Fruit fly (Drosophila melanogaster) whole organism, prepupa: ENCODE measurements around the gene mwh.

Source experiments
- Blimp-1 ChIP-seq: fragments of 200-800 bp; sonication (Bioruptor generic); optimal IDR thresholded peaks from 3 replicates; lab custom pipeline; 2017; ENCODE audit warnings: missing biosample characterization, missing genetic modification characterization, mild to moderate bottlenecking, moderate library complexity, missing genetic modification reagents
- CG10669 ChIP-seq: fragments of 200-800 bp; sonication (Bioruptor generic); optimal IDR thresholded peaks from 3 replicates; lab custom pipeline; 2018; ENCODE audit warnings: missing biosample characterization, mild to moderate bottlenecking, missing genetic modification characterization, moderate library complexity
- CG11294 ChIP-seq: fragments of 200-800 bp; sonication (Bioruptor generic); IDR thresholded peaks from 2 replicates; pipeline ENCODE4 v1.3.6; 2022; ENCODE audit warnings: missing biosample characterization, missing genetic modification characterization
- CG11762 ChIP-seq: fragments of 200-800 bp; sonication (Bioruptor generic); optimal IDR thresholded peaks from 3 replicates; lab custom pipeline; 2016; ENCODE audit warnings: missing biosample characterization, missing genetic modification characterization; ENCODE audit not compliant: insufficient read depth
- CG11902 ChIP-seq: fragments of 200-800 bp; sonication (Bioruptor generic); optimal IDR thresholded peaks from 3 replicates; lab custom pipeline; 2016; ENCODE audit warnings: missing biosample characterization, missing genetic modification characterization
- CG15336 ChIP-seq: fragments of 200-800 bp; sonication (Bioruptor generic); IDR thresholded peaks from 2 replicates; pipeline ENCODE4 v1.3.6; 2022; ENCODE audit warnings: missing biosample characterization, missing genetic modification characterization
- CG16779 ChIP-seq: fragments of 200-800 bp; sonication (Bioruptor generic); optimal IDR thresholded peaks from 3 replicates; lab custom pipeline; 2017; ENCODE audit warnings: missing biosample characterization, mild to moderate bottlenecking, missing genetic modification characterization
- CG31627 ChIP-seq: fragments of 200-800 bp; sonication (Bioruptor generic); optimal IDR thresholded peaks from 3 replicates; lab custom pipeline; 2016; ENCODE audit warnings: missing biosample characterization, missing genetic modification characterization
- CG32006 ChIP-seq: fragments of 200-800 bp; sonication (Bioruptor generic); optimal IDR thresholded peaks from 3 replicates; lab custom pipeline; 2017; ENCODE audit warnings: missing biosample characterization, mild to moderate bottlenecking, missing genetic modification characterization
- CG3919 ChIP-seq: fragments of 200-800 bp; sonication (Bioruptor generic); optimal IDR thresholded peaks from 3 replicates; lab custom pipeline; 2016; ENCODE audit warnings: missing biosample characterization, missing genetic modification characterization
- CG4318 ChIP-seq: fragments of 200-800 bp; sonication (Bioruptor generic); optimal IDR thresholded peaks from 3 replicates; lab custom pipeline; 2017; ENCODE audit warnings: missing biosample characterization, mild to moderate bottlenecking, missing genetic modification characterization
- CG6163 ChIP-seq: fragments of 200-800 bp; sonication (Bioruptor generic); IDR thresholded peaks from 3 replicates; pipeline ENCODE4 v1.3.6; 2022; ENCODE audit warnings: missing biosample characterization, missing genetic modification characterization
- CG6276 ChIP-seq: fragments of 200-800 bp; sonication (Bioruptor generic); optimal IDR thresholded peaks from 2 replicates; lab custom pipeline; 2017; ENCODE audit warnings: missing biosample characterization, mild to moderate bottlenecking, missing genetic modification characterization
- CG6808 ChIP-seq: fragments of 200-800 bp; sonication (Bioruptor generic); optimal IDR thresholded peaks from 3 replicates; lab custom pipeline; 2017; ENCODE audit warnings: missing biosample characterization, missing genetic modification characterization, mild to moderate bottlenecking, moderate library complexity, missing genetic modification reagents
- CG6854 ChIP-seq: fragments of 200-800 bp; sonication (Bioruptor generic); optimal IDR thresholded peaks from 2 replicates; lab custom pipeline; 2017; ENCODE audit warnings: missing biosample characterization, mild to moderate bottlenecking, missing genetic modification characterization
- CG8319 ChIP-seq: fragments of 200-800 bp; sonication (Bioruptor generic); optimal IDR thresholded peaks from 3 replicates; lab custom pipeline; 2016; ENCODE audit warnings: missing biosample characterization, missing genetic modification characterization
- CG9139 ChIP-seq: fragments of 200-800 bp; sonication (Bioruptor generic); optimal IDR thresholded peaks from 3 replicates; lab custom pipeline; 2017; ENCODE audit warnings: missing biosample characterization, mild to moderate bottlenecking, missing genetic modification characterization
- Eip75B ChIP-seq: fragments of 200-800 bp; sonication (Bioruptor generic); optimal IDR thresholded peaks from 3 replicates; lab custom pipeline; 2016; ENCODE audit warnings: missing biosample characterization, missing genetic modification characterization
- Eip78C ChIP-seq: fragments of 200-800 bp; sonication (Bioruptor generic); peaks from one replicate; lab custom pipeline; 2016; ENCODE audit warnings: missing biosample characterization, missing genetic modification characterization
- Eip93F ChIP-seq: fragments of 200-800 bp; sonication (Bioruptor generic); optimal IDR thresholded peaks from 2 replicates; lab custom pipeline; 2016; ENCODE audit warnings: missing biosample characterization, mild to moderate bottlenecking, missing genetic modification characterization
- Ets96B ChIP-seq: fragments of 200-800 bp; optimal IDR thresholded peaks from 2 replicates; lab custom pipeline; 2019; ENCODE audit warnings: missing biosample characterization, mild to moderate bottlenecking, missing genetic modification characterization, moderate library complexity
- Gug ChIP-seq: fragments of 200-800 bp; sonication (Bioruptor generic); IDR thresholded peaks from 2 replicates; pipeline ENCODE4 v1.3.6; 2022; ENCODE audit warnings: missing biosample characterization, missing genetic modification characterization
- Hr38 ChIP-seq: sonication (Bioruptor generic); optimal IDR thresholded peaks from 2 replicates; lab custom pipeline; 2016; ENCODE audit warnings: missing biosample characterization, missing genetic modification characterization
- Hr39 ChIP-seq: fragments of 200-800 bp; sonication (Bioruptor generic); optimal IDR thresholded peaks from 2 replicates; lab custom pipeline; 2016; ENCODE audit warnings: missing biosample characterization, missing genetic modification characterization
- Hr4 ChIP-seq: fragments of 200-800 bp; sonication (Bioruptor generic); optimal IDR thresholded peaks from 3 replicates; lab custom pipeline; 2016; ENCODE audit warnings: missing biosample characterization, missing genetic modification characterization
- Lpt ChIP-seq: fragments of 200-800 bp; sonication (Bioruptor generic); optimal IDR thresholded peaks from 3 replicates; lab custom pipeline; 2016; ENCODE audit warnings: missing biosample characterization, missing genetic modification characterization
- Met ChIP-seq: fragments of 200-800 bp; sonication (Bioruptor generic); optimal IDR thresholded peaks from 3 replicates; lab custom pipeline; 2016; ENCODE audit warnings: missing biosample characterization, missing genetic modification characterization
- OdsH ChIP-seq: fragments of 200-800 bp; sonication (Bioruptor generic); optimal IDR thresholded peaks from 3 replicates; lab custom pipeline; 2016; ENCODE audit warnings: missing biosample characterization, missing genetic modification characterization
- Sox14 ChIP-seq: fragments of 200-800 bp; sonication (Bioruptor generic); optimal IDR thresholded peaks from 3 replicates; lab custom pipeline; 2016; ENCODE audit warnings: missing biosample characterization, missing genetic modification characterization
- achi ChIP-seq: fragments of 200-800 bp; sonication (Bioruptor generic); optimal IDR thresholded peaks from 3 replicates; lab custom pipeline; 2016; ENCODE audit warnings: missing biosample characterization, missing genetic modification characterization
- cyc ChIP-seq: fragments of 200-800 bp; sonication (Bioruptor generic); optimal IDR thresholded peaks from 3 replicates; lab custom pipeline; 2016; ENCODE audit warnings: missing biosample characterization, missing genetic modification characterization
- eg ChIP-seq: fragments of 200-800 bp; sonication (Bioruptor generic); IDR thresholded peaks from 3 replicates; pipeline ENCODE4 v1.3.6; 2022; ENCODE audit warnings: missing biosample characterization, missing genetic modification characterization
- fd59A ChIP-seq: fragments of 200-800 bp; sonication (Bioruptor generic); optimal IDR thresholded peaks from 2 replicates; lab custom pipeline; 2017; ENCODE audit warnings: missing biosample characterization, mild to moderate bottlenecking, missing genetic modification characterization, missing genetic modification reagents
- fkh ChIP-seq: fragments of 200-800 bp; sonication (Bioruptor generic); optimal IDR thresholded peaks from 3 replicates; lab custom pipeline; 2017; ENCODE audit warnings: missing biosample characterization, mild to moderate bottlenecking, missing genetic modification characterization, moderate library complexity
- lz ChIP-seq: fragments of 200-800 bp; sonication (Bioruptor generic); optimal IDR thresholded peaks from 3 replicates; lab custom pipeline; 2016; ENCODE audit warnings: missing biosample characterization, missing genetic modification characterization
- net ChIP-seq: fragments of 200-800 bp; sonication (Bioruptor generic); optimal IDR thresholded peaks from 3 replicates; lab custom pipeline; 2016; ENCODE audit warnings: missing biosample characterization, missing genetic modification characterization
- spab ChIP-seq: fragments of 200-800 bp; sonication (Bioruptor generic); optimal IDR thresholded peaks from 2 replicates; lab custom pipeline; 2017; ENCODE audit warnings: missing biosample characterization, mild to moderate bottlenecking, missing genetic modification characterization, missing genetic modification reagents
- ss ChIP-seq, 2 experiments: fragments of 200-800 bp; sonication (Bioruptor generic); optimal IDR thresholded peaks; 2 replicates in 1 of 2; 3 replicates in 1 of 2; lab custom pipeline; 2017 to 2018; ENCODE audit warnings: mild to moderate bottlenecking in 2 of 2, missing biosample characterization in 2 of 2, missing genetic modification characterization in 2 of 2, moderate library complexity in 1 of 2
- svp ChIP-seq: fragments of 200-800 bp; sonication (Bioruptor generic); peaks from one replicate; lab custom pipeline; 2016; ENCODE audit warnings: missing biosample characterization, missing genetic modification characterization
- vri ChIP-seq: fragments of 200-800 bp; sonication (Bioruptor generic); optimal IDR thresholded peaks from 3 replicates; lab custom pipeline; 2016; ENCODE audit warnings: missing biosample characterization, mild to moderate bottlenecking, missing genetic modification characterization

Gene mwh

dm6 chr3L:1183467-1183866 is 17.1 kb upstream of the mwh start (continued):
- TF ChIP-seq Ets96B (peak; percentile 7), fd59A (GFP tag; lab: Kevin White, UChicago) (peak; percentile 16), CG8319 (GFP tag; lab: Kevin White, UChicago) (no peak), CG15336 (GFP tag; lab: Robert Waterston, UW) (peak; percentile 30; the same call in 1 of the 2 replicates), Eip93F (GFP tag; lab: Kevin White, UChicago) (no peak), Eip75B (GFP tag; lab: Kevin White, UChicago) (no peak), CG11294 (no peak), CG6163 (GFP tag; lab: Robert Waterston, UW) (no peak), CG4318 (GFP tag; lab: Kevin White, UChicago) (no peak), Hr38 (GFP tag; lab: Kevin White, UChicago) (no peak), CG9139 (GFP tag; lab: Kevin White, UChicago) (no peak), CG32006 (GFP tag; lab: Kevin White, UChicago) (peak; percentile 28), Lpt (GFP tag; lab: Kevin White, UChicago) (no peak), Blimp-1 (GFP tag; lab: Kevin White, UChicago) (no peak), svp (GFP tag; lab: Kevin White, UChicago) (no peak), Met (GFP tag; lab: Kevin White, UChicago) (peak; percentile 32), achi (GFP tag; lab: Kevin White, UChicago) (no peak)

dm6 chr3L:1188936-1189659 is 11.5 kb upstream of the mwh start, which contains the start of gene CG13912:
CG13912 (plus strand) TSS chr3L:1189588.
- TF ChIP-seq eg: no peak
- TF ChIP-seq CG16779 (tag; lab: Kevin White, UChicago): peak; percentile 1
- TF ChIP-seq Hr39 (GFP tag; lab: Kevin White, UChicago): no peak
- TF ChIP-seq ss (GFP tag; optimal IDR thresholded peaks at IDR 0.05; lab: Kevin White, UChicago): peak; percentile 67 to 72
- peak; percentile 58 for TF ChIP-seq CG6808 (GFP tag; lab: Kevin White, UChicago)
- no peak for TF ChIP-seq net
- TF ChIP-seq cyc (GFP tag; lab: Kevin White, UChicago): no peak
- TF ChIP-seq Gug (GFP tag; lab: Robert Waterston, UW): no peak
- peak; percentile 48 for TF ChIP-seq fkh (GFP tag; lab: Kevin White, UChicago)
- no peak for TF ChIP-seq Sox14
- no peak for TF ChIP-seq CG15336 (GFP tag; lab: Robert Waterston, UW)
- peak; percentile 59 for TF ChIP-seq CG6276 (GFP tag; lab: Kevin White, UChicago)
- TF ChIP-seq CG9139 (GFP tag; lab: Kevin White, UChicago): peak; percentile 54
- peak; percentile 54 for TF ChIP-seq CG6854 (GFP tag; lab: Kevin White, UChicago)
- no peak for TF ChIP-seq CG11762 (GFP tag; lab: Kevin White, UChicago)
- TF ChIP-seq vri (GFP tag; lab: Kevin White, UChicago): peak; percentile 62
- no peak for TF ChIP-seq CG11902 (GFP tag; lab: Kevin White, UChicago)
- no peak for TF ChIP-seq OdsH (GFP tag; lab: Kevin White, UChicago)
- no peak for TF ChIP-seq CG31627 (GFP tag; lab: Kevin White, UChicago)
- no peak for TF ChIP-seq lz (GFP tag; lab: Kevin White, UChicago)
- no peak for TF ChIP-seq CG11294
- TF ChIP-seq spab (GFP tag; lab: Kevin White, UChicago): peak; percentile 15
- no peak for TF ChIP-seq CG3919 (GFP tag; lab: Kevin White, UChicago)
- TF ChIP-seq svp (GFP tag; lab: Kevin White, UChicago): peak; percentile 94
- peak; percentile 31 for TF ChIP-seq CG10669 (GFP tag; lab: Kevin White, UChicago)
- TF ChIP-seq achi (GFP tag; lab: Kevin White, UChicago): no peak
- TF ChIP-seq Eip78C (GFP tag; lab: Kevin White, UChicago): no peak
- TF ChIP-seq Hr4 (GFP tag; lab: Kevin White, UChicago): no peak
